Fruit fly (Drosophila melanogaster): ENCODE data around the gene p38a.

Gene p38a

DNA sequence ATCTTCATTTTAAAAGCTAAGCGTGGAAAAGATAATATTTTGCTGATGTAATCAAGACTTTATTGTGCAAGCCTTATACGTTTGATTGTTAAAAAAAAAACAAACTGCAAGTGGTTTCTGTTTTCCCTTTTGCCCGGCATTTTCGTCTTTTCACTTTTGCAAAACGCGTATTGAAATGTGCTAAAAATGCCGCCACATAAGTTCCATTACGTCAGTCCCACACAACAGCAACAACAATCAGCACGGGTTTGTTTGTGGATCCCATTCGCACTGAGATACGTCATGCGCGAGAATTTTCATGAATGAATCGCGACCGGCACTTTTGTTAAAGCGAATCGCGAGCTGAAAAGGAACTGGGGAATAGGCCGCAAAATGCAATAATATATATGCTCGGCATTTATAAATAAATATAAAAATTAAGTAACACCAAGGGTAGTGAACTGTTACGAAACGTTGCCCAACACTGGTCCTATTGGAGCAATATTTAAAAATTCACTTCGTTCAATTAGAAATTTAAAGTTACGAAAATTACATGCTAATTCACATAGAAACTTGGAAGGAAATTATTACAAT is 46.0 kb downstream of the p38a start (continued):
- TF ChIP-seq tna (GFP tag; IDR thresholded peaks at IDR 0.05; ENCODE audit: partially characterized antibody) (no peak), Nf-YB (GFP tag; optimal IDR thresholded peaks at IDR 0.05) (no peak), Ets97D (GFP tag; optimal IDR thresholded peaks at IDR 0.05) (peak; percentile 22), CG6813 (GFP tag; optimal IDR thresholded peaks at IDR 0.05) (peak; percentile 25), D19A (tag; optimal IDR thresholded peaks at IDR 0.05) (peak; percentile 35), CG11085 (GFP tag; IDR thresholded peaks at IDR 0.05) (no peak), stc (GFP tag; IDR thresholded peaks at IDR 0.05) (no peak), prd (optimal IDR thresholded peaks at IDR 0.05) (no peak), prd (GFP tag; IDR thresholded peaks at IDR 0.05) (no peak), CG42726 (GFP tag; IDR thresholded peaks at IDR 0.05; ENCODE audit: partially characterized antibody) (no peak), Neu2 (GFP tag; optimal IDR thresholded peaks at IDR 0.05; ENCODE audit: borderline replicate concordance) (no peak), zfh2 (GFP tag; optimal IDR thresholded peaks at IDR 0.05) (peak; percentile 24), pho (GFP tag; optimal IDR thresholded peaks at IDR 0.05) (no peak), Fer3 (tag; optimal IDR thresholded peaks at IDR 0.05) (peak; percentile 52), aop (GFP tag; IDR thresholded peaks at IDR 0.05) (no peak), CG11696 (GFP tag; IDR thresholded peaks at IDR 0.05) (no peak), CG16815 (GFP tag; optimal IDR thresholded peaks at IDR 0.05) (no peak), gcm (GFP tag; optimal IDR thresholded peaks at IDR 0.05) (peak; percentile 51), ro (GFP tag; IDR thresholded peaks at IDR 0.05) (no peak), NC2α (GFP tag; optimal IDR thresholded peaks at IDR 0.05) (no peak), cg (GFP tag; optimal IDR thresholded peaks at IDR 0.05) (no peak), Med (GFP tag) (peak; percentile 94), Doc3 (GFP tag; IDR thresholded peaks at IDR 0.05; ENCODE audit: partially characterized antibody) (no peak), CG7963 (GFP tag; IDR thresholded peaks at IDR 0.05; ENCODE audit: partially characterized antibody) (no peak), Meics (GFP tag; optimal IDR thresholded peaks at IDR 0.05) (peak; percentile 28), ara (GFP tag; IDR thresholded peaks at IDR 0.05) (no peak), ttk (GFP tag; IDR thresholded peaks at IDR 0.05) (no peak), Sry-δ (GFP tag; optimal IDR thresholded peaks at IDR 0.05) (no peak), CG14710 (tag; optimal IDR thresholded peaks at IDR 0.05) (peak; percentile 17), CG1603 (tag; optimal IDR thresholded peaks at IDR 0.05) (peak; percentile 52), eyg (GFP tag; optimal IDR thresholded peaks at IDR 0.05) (no peak), tin (GFP tag; optimal IDR thresholded peaks at IDR 0.05) (peak; percentile 58), Hand (GFP tag; optimal IDR thresholded peaks at IDR 0.05) (peak; percentile 35), z (GFP tag; IDR thresholded peaks at IDR 0.05) (no peak), caup (GFP tag; optimal IDR thresholded peaks at IDR 0.05; ENCODE audit: severe bottlenecking) (peak; percentile 43), pfk (GFP tag; optimal IDR thresholded peaks at IDR 0.05) (no peak), CG6654 (GFP tag; optimal IDR thresholded peaks at IDR 0.05) (no peak), fd96Cb (tag; optimal IDR thresholded peaks at IDR 0.05) (peak; percentile 1), odd (GFP tag; optimal IDR thresholded peaks at IDR 0.05) (peak; percentile 6), inv (GFP tag; IDR thresholded peaks at IDR 0.05; ENCODE audit: partially characterized antibody) (no peak), bsh (GFP tag; optimal IDR thresholded peaks at IDR 0.05) (peak; percentile 24 to 57), fd102C (GFP tag; optimal IDR thresholded peaks at IDR 0.05) (no peak), psq (GFP tag; optimal IDR thresholded peaks at IDR 0.05) (no peak), CG12769 (tag; optimal IDR thresholded peaks at IDR 0.05) (peak; percentile 45), CG32772 (GFP tag; IDR thresholded peaks at IDR 0.05) (no peak), Dp (GFP tag; optimal IDR thresholded peaks at IDR 0.05) (peak; percentile 76), Rx (GFP tag; IDR thresholded peaks at IDR 0.05) (no peak), p53 (GFP tag; optimal IDR thresholded peaks at IDR 0.05) (peak; percentile 2), Ets65A (GFP tag) (no peak), dati (GFP tag; IDR thresholded peaks at IDR 0.05) (no peak)
